Worm (Caenorhabditis elegans) whole organism, midembryonic: ENCODE results near the gene W03A5.1.

ENCODE experiments used
- T22C8.4 ChIP-seq: fragments of 200-800 bp; sonication (Bioruptor generic); IDR thresholded peaks from 2 replicates; pipeline ENCODE4 v1.3.6; 2022; ENCODE audit warnings: missing genetic modification characterization, missing compliant biosample characterization
- flt-1 ChIP-seq: fragments of 200-800 bp; sonication (Bioruptor generic); IDR thresholded peaks from 2 replicates; pipeline ENCODE4 v1.3.6; 2022; ENCODE audit warnings: missing genetic modification characterization, missing compliant biosample characterization
- ztf-29 ChIP-seq: fragments of 200-800 bp; sonication (Bioruptor generic); IDR thresholded peaks from 2 replicates; pipeline ENCODE4 v1.3.6; 2022; ENCODE audit warnings: missing genetic modification reagents, missing genetic modification characterization, missing compliant biosample characterization

ce11 chrIII:5448177-5448576 lies 40.5 kb downstream of the W03A5.1 start, which contains the start of gene skpt-1:
- no peak for TF ChIP-seq T22C8.4
- no peak for TF ChIP-seq ztf-29 (GFP tag; lab: Robert Waterston, UW)
- no peak for TF ChIP-seq flt-1
